Fruit fly (Drosophila melanogaster): Measurements from ENCODE around the gene CG7326.
A peak's percentile ranks its signal among the peaks of the same experiment; 100 is the strongest.

The CG7326 gene

dm6 chrX:18843229-18844033, 20.1 kb downstream of the CG7326 start, which contains the start of gene htk (continued):
- TF ChIP-seq Lim3 (GFP tag; IDR thresholded peaks at IDR 0.05) (no peak), jigr1 (GFP tag; IDR thresholded peaks at IDR 0.05) (no peak), CG4707 (GFP tag; optimal IDR thresholded peaks at IDR 0.05) (peak; percentile 12), yki (optimal IDR thresholded peaks at IDR 0.05) (no peak), Gsc (GFP tag; IDR thresholded peaks at IDR 0.05) (no peak), luna (GFP tag; optimal IDR thresholded peaks at IDR 0.05) (peak; percentile 34), Hand (GFP tag; optimal IDR thresholded peaks at IDR 0.05) (no peak), CG17186 (GFP tag; optimal IDR thresholded peaks at IDR 0.05) (peak; percentile 64), CG17568 (GFP tag; optimal IDR thresholded peaks at IDR 0.05) (no peak), E2f2 (GFP tag; IDR thresholded peaks at IDR 0.05) (peak; percentile 60), CHES-1-like (GFP tag; optimal IDR thresholded peaks at IDR 0.05) (peak; percentile 87), CG17912 (GFP tag; optimal IDR thresholded peaks at IDR 0.05) (peak; percentile 78), CG10209 (GFP tag; optimal IDR thresholded peaks at IDR 0.05) (peak; percentile 55), corto (GFP tag; optimal IDR thresholded peaks at IDR 0.05) (no peak), CG6765 (GFP tag; optimal IDR thresholded peaks at IDR 0.05) (no peak), CG2678 (tag; optimal IDR thresholded peaks at IDR 0.05) (peak; percentile 37), CG4617 (GFP tag; optimal IDR thresholded peaks at IDR 0.05; ENCODE audit: borderline replicate concordance) (peak; percentile 78), Dbx (GFP tag; IDR thresholded peaks at IDR 0.05) (peak; percentile 86; the same call in 2 of the 3 replicates), Dll (GFP tag; IDR thresholded peaks at IDR 0.05; ENCODE audit: partially characterized antibody) (peak; percentile 85), bowl (GFP tag; IDR thresholded peaks at IDR 0.05) (no peak), Atf-2 (GFP tag; optimal IDR thresholded peaks at IDR 0.05) (peak; percentile 65), CG3726 (GFP tag; IDR thresholded peaks at IDR 0.05) (no peak), slou (GFP tag; optimal IDR thresholded peaks at IDR 0.05) (no peak), zen (tag; optimal IDR thresholded peaks at IDR 0.05) (peak; percentile 72), CG11560 (tag; IDR thresholded peaks at IDR 0.05) (peak; percentile 81), CG10565 (GFP tag; optimal IDR thresholded peaks at IDR 0.05) (no peak), CG7372 (GFP tag; IDR thresholded peaks at IDR 0.05) (no peak), Vsx1 (GFP tag; optimal IDR thresholded peaks at IDR 0.05) (peak; percentile 17), nerfin-1 (tag; optimal IDR thresholded peaks at IDR 0.05) (peak; percentile 2), CG31441 (GFP tag; IDR thresholded peaks at IDR 0.05) (peak; percentile 40; the same call in 1 of the 2 replicates), CG12236 (GFP tag; optimal IDR thresholded peaks at IDR 0.05) (peak; percentile 43), ranshi (GFP tag; IDR thresholded peaks at IDR 0.05) (peak; percentile 56), Ada2b (GFP tag; IDR thresholded peaks at IDR 0.05) (no peak), ham (GFP tag; IDR thresholded peaks at IDR 0.05) (no peak), h (optimal IDR thresholded peaks at IDR 0.05) (no peak), tin (GFP tag; optimal IDR thresholded peaks at IDR 0.05) (peak; percentile 76), grn (GFP tag; optimal IDR thresholded peaks at IDR 0.05) (no peak), CG9817 (tag; optimal IDR thresholded peaks at IDR 0.05) (peak; percentile 52), fd3F (GFP tag; optimal IDR thresholded peaks at IDR 0.05) (peak; percentile 14), gem (tag; optimal IDR thresholded peaks at IDR 0.05) (peak; percentile 60), B-H1 (GFP tag; IDR thresholded peaks at IDR 0.05) (no peak; the same call in 2 of the 3 replicates), tup (GFP tag; optimal IDR thresholded peaks at IDR 0.05) (peak; percentile 5), NFAT (GFP tag; IDR thresholded peaks at IDR 0.05) (peak; percentile 86), CG7928 (GFP tag; optimal IDR thresholded peaks at IDR 0.05) (peak; percentile 38), D19A (tag; optimal IDR thresholded peaks at IDR 0.05) (peak; percentile 46), CG3163 (GFP tag; optimal IDR thresholded peaks at IDR 0.05) (peak; percentile 66), Xbp1 (GFP tag; optimal IDR thresholded peaks at IDR 0.05) (peak; percentile 82), Trl (optimal IDR thresholded peaks at IDR 0.05) (no peak), Trl (GFP tag; optimal IDR thresholded peaks at IDR 0.05) (peak; percentile 80), psq (GFP tag; optimal IDR thresholded peaks at IDR 0.05) (no peak), Taf1 (GFP tag; IDR thresholded peaks at IDR 0.05) (peak; percentile 32; the same call in 1 of the 2 replicates)
